Worm (Caenorhabditis elegans): ENCODE data around the gene C08E3.13.

Gene C08E3.13

DNA sequence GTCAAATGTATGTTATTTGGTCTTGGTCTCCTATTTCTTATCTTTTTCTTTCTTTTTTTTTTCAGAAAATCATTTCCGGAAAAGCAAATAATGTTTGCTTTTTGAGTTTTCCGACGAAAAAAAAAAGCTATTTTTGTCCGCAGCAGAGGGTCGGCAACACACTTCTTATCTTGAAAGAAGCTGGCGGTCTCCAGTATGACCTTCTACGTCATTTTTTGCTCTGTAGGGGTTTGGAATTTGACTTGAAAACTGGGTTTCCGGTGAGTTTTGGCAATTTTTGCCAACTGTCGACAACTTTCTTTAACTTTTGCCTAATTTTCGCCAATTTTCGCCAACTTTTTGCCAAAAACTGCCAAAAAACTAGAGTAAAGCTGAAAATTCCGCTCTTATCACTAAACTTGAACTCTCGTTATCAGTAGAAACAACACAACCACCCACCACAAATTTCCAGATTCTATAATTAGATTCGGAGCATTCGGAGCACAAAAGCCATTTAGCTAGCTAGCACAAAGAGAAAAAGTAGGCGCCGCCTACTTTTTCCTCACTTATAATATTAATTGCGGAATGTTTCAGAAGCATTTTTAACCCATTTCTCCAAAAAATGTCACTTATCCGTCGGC lies 38.3 kb upstream of the C08E3.13 start, which contains the start of gene nhx-6:
Gene nhx-6, plus strand, starts transcription at position 570 of the 620 bp plus-strand sequence.
- TF ChIP-seq elt-2 (tag; optimal IDR thresholded peaks at IDR 0.05), result peak; percentile 77
- TF ChIP-seq nhr-19 (GFP tag; conservative IDR thresholded peaks at IDR 0.05), result no peak

DNA sequence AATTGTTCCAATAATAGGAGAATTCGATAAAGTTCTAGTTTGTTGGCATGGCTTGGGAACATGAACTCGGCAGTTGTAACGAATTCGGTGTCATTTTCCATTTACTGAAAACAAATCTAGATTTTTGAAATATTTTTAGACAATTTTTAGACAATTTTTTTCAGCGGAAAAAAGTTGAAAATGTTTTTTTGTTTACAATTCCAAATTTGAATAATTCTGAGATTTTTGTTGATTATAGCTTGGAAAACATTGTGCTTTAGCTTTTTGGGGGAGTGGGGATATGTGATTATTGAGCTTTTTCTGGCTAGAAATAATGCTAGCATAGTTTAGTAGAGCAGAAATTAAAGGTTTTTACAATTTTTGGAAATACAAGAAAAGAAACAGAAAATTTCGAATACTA lies 36.8 kb upstream of the C08E3.13 start, which contains the start of gene srw-97:
Gene srw-97, minus strand, starts transcription at position 101 of the 400 bp plus-strand sequence.
- TF ChIP-seq nhr-47 (tag; optimal IDR thresholded peaks at IDR 0.05), result no peak
- TF ChIP-seq C16A3.4 (tag; optimal IDR thresholded peaks at IDR 0.05), result no peak
- TF ChIP-seq nhr-20 (tag; optimal IDR thresholded peaks at IDR 0.05), result no peak
- no peak for TF ChIP-seq nhr-84 (tag; optimal IDR thresholded peaks at IDR 0.05)
- no peak for TF ChIP-seq hlh-4 (tag; optimal IDR thresholded peaks at IDR 0.05)
- TF ChIP-seq aha-1 (tag; optimal IDR thresholded peaks at IDR 0.05), result no peak
- TF ChIP-seq ztf-4 (tag; optimal IDR thresholded peaks at IDR 0.05), result no peak
- no peak for TF ChIP-seq ceh-90 (tag; optimal IDR thresholded peaks at IDR 0.05)
- TF ChIP-seq mdl-1 (tag; optimal IDR thresholded peaks at IDR 0.05), result no peak
- no peak for TF ChIP-seq lsy-2 (tag; optimal IDR thresholded peaks at IDR 0.05)
- TF ChIP-seq tlp-1 (tag; optimal IDR thresholded peaks at IDR 0.05), result no peak

DNA sequence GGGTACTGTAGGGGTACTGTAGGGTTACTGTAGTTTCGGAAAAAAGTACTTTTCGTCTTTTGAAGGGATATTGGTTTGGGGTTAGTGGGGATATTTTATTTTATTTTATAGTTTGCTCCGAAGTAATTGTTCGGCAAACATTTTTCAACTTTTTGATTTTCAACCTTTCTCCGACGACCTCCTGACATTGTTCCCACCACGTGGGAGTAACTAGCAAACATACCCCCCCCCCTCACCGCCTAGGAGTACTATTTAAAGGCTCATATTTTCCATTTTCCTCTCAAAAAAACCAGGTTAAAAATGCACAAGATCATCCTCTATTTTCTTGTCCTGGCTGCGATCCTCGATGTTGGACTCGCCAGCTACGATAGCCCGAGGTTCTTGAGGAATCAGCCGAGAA lies 33.9 kb upstream of the C08E3.13 start, which contains the start of gene srlf-29:
Gene srlf-29, plus strand, starts transcription at position 301 of the 400 bp plus-strand sequence.
- TF ChIP-seq mep-1 (tag; optimal IDR thresholded peaks at IDR 0.05) (no peak), fkh-10 (GFP tag; optimal IDR thresholded peaks at IDR 0.05) (no peak), lir-3 (tag; optimal IDR thresholded peaks at IDR 0.05; ENCODE audit: poor library complexity) (no peak), hpl-2 (GFP tag; optimal IDR thresholded peaks at IDR 0.05) (no peak), nhr-19 (GFP tag; conservative IDR thresholded peaks at IDR 0.05) (no peak)

ce11 chrII:1663516-1663915 lies 31.4 kb upstream of the C08E3.13 start, which contains the start of gene duxl-1:
Gene duxl-1, plus strand, starts transcription at chrII:1663699.
- TF ChIP-seq aha-1 (tag; optimal IDR thresholded peaks at IDR 0.05) (no peak), ceh-90 (tag; optimal IDR thresholded peaks at IDR 0.05) (no peak), swsn-7 (tag; optimal IDR thresholded peaks at IDR 0.05) (no peak), F16B12.6 (tag; optimal IDR thresholded peaks at IDR 0.05) (no peak), zip-4 (GFP tag; optimal IDR thresholded peaks at IDR 0.05) (no peak), nhr-20 (tag; optimal IDR thresholded peaks at IDR 0.05) (peak; percentile 13), C16A3.4 (tag; optimal IDR thresholded peaks at IDR 0.05) (no peak), elt-3 (tag; optimal IDR thresholded peaks at IDR 0.05) (no peak), aly-2 (tag; optimal IDR thresholded peaks at IDR 0.05) (no peak), nhr-84 (tag; optimal IDR thresholded peaks at IDR 0.05) (no peak), dpl-1 (GFP tag; optimal IDR thresholded peaks at IDR 0.05) (peak in 2 of 3 experiments; percentile 7 to 15), zag-1 (tag; optimal IDR thresholded peaks at IDR 0.05) (no peak), fkh-8 (tag; optimal IDR thresholded peaks at IDR 0.05) (no peak), nhr-28 (tag; optimal IDR thresholded peaks at IDR 0.05) (no peak), sup-37 (GFP tag; optimal IDR thresholded peaks at IDR 0.05) (no peak), jun-1 (tag; optimal IDR thresholded peaks at IDR 0.05) (no peak), mep-1 (tag; optimal IDR thresholded peaks at IDR 0.05) (peak; percentile 18), mab-9 (GFP tag; IDR thresholded peaks at IDR 0.05) (no peak), hlh-4 (tag; optimal IDR thresholded peaks at IDR 0.05) (no peak), skn-1 (tag; optimal IDR thresholded peaks at IDR 0.05) (no peak), elt-2 (tag; optimal IDR thresholded peaks at IDR 0.05) (peak; percentile 3), lin-14 (GFP tag; optimal IDR thresholded peaks at IDR 0.05) (peak; percentile 63), ceh-88 (GFP tag; IDR thresholded peaks at IDR 0.05) (no peak), rnt-1 (tag; optimal IDR thresholded peaks at IDR 0.05) (peak; percentile 24), nhr-76 (tag; optimal IDR thresholded peaks at IDR 0.05) (no peak), efl-1 (optimal IDR thresholded peaks at IDR 0.05) (peak in 1 of 2 experiments; percentile 37), efl-1 (GFP tag; optimal IDR thresholded peaks at IDR 0.05 in 1 of 2) (peak in 1 of 2 experiments; percentile 2), egl-13 (tag; optimal IDR thresholded peaks at IDR 0.05) (no peak), xbp-1 (tag; optimal IDR thresholded peaks at IDR 0.05) (no peak), lsy-2 (tag; optimal IDR thresholded peaks at IDR 0.05) (peak in 1 of 2 experiments; percentile 38), nhr-11 (tag; optimal IDR thresholded peaks at IDR 0.05) (no peak), nhr-71 (tag; optimal IDR thresholded peaks at IDR 0.05) (no peak), fkh-4 (tag; optimal IDR thresholded peaks at IDR 0.05; ENCODE audit: borderline replicate concordance) (no peak), ceh-82 (tag; optimal IDR thresholded peaks at IDR 0.05) (peak in 1 of 3 experiments; percentile 9), nhr-47 (tag; optimal IDR thresholded peaks at IDR 0.05) (no peak), ces-1 (GFP tag; optimal IDR thresholded peaks at IDR 0.05) (no peak), C04F5.9 (tag; optimal IDR thresholded peaks at IDR 0.05) (no peak), tbx-2 (tag; optimal IDR thresholded peaks at IDR 0.05) (no peak)

All from whole organism, L1 larva.